Fruit fly (Drosophila melanogaster): ENCODE results near the gene CG44098.

Gene CG44098

dm6 chr3R:4804828-4805707, 32.1 kb upstream of the CG44098 start:
- TF ChIP-seq CG11695 (GFP tag; IDR thresholded peaks at IDR 0.05) (peak; percentile 75), vnd (GFP tag; IDR thresholded peaks at IDR 0.05; ENCODE audit: partially characterized antibody) (no peak), nmo (GFP tag; optimal IDR thresholded peaks at IDR 0.05) (peak; percentile 81), h (optimal IDR thresholded peaks at IDR 0.05) (no peak), CG4820 (GFP tag; optimal IDR thresholded peaks at IDR 0.05) (peak; percentile 53), CG14965 (GFP tag; optimal IDR thresholded peaks at IDR 0.05; ENCODE audit: borderline replicate concordance) (no peak), dan (GFP tag; IDR thresholded peaks at IDR 0.05) (no peak), CG8388 (GFP tag; optimal IDR thresholded peaks at IDR 0.05) (peak; percentile 76), slou (GFP tag; optimal IDR thresholded peaks at IDR 0.05) (no peak), Med (GFP tag) (peak; percentile 62), zf30C (GFP tag; optimal IDR thresholded peaks at IDR 0.05) (no peak), cwo (GFP tag; optimal IDR thresholded peaks at IDR 0.05) (no peak), cas (GFP tag; IDR thresholded peaks at IDR 0.05) (no peak), CG31388 (GFP tag; optimal IDR thresholded peaks at IDR 0.05) (no peak), repo (GFP tag; optimal IDR thresholded peaks at IDR 0.05) (no peak), gfzf (GFP tag; optimal IDR thresholded peaks at IDR 0.05) (no peak), trh (GFP tag; optimal IDR thresholded peaks at IDR 0.05) (no peak), so (GFP tag; IDR thresholded peaks at IDR 0.05) (0 out of 3 replicates have a peak, but pooled peaks have one; percentile 20), CrebB (tag; optimal IDR thresholded peaks at IDR 0.05) (no peak), HLH54F (GFP tag; optimal IDR thresholded peaks at IDR 0.05) (no peak), CG16779 (GFP tag; IDR thresholded peaks at IDR 0.05) (no peak), Tbp (GFP tag; optimal IDR thresholded peaks at IDR 0.05) (no peak), CG5245 (GFP tag; optimal IDR thresholded peaks at IDR 0.05) (peak; percentile 28), Dref (GFP tag; IDR thresholded peaks at IDR 0.05) (no peak), CG7372 (GFP tag; IDR thresholded peaks at IDR 0.05) (0 out of 2 replicates have a peak, but pooled peaks have one; percentile 40), ssp (GFP tag; IDR thresholded peaks at IDR 0.05) (no peak), CG9932 (GFP tag; IDR thresholded peaks at IDR 0.05) (peak; percentile 20), tgo (GFP tag; IDR thresholded peaks at IDR 0.05) (peak; percentile 54; the same call in 2 of the 3 replicates), Hr39 (optimal IDR thresholded peaks at IDR 0.05) (no peak), Gug (GFP tag; IDR thresholded peaks at IDR 0.05) (no peak; the same call in 3 of the 4 replicates), bbx (GFP tag; IDR thresholded peaks at IDR 0.05; ENCODE audit: partially characterized antibody) (0 out of 2 replicates have a peak, but pooled peaks have one; percentile 33), CG1233 (GFP tag; optimal IDR thresholded peaks at IDR 0.05) (peak; percentile 41), fd96Cb (tag; optimal IDR thresholded peaks at IDR 0.05) (peak; percentile 68), CG4404 (GFP tag; IDR thresholded peaks at IDR 0.05) (no peak), org-1 (GFP tag; optimal IDR thresholded peaks at IDR 0.05) (peak; percentile 40), HLH3B (GFP tag; IDR thresholded peaks at IDR 0.05) (no peak; the same call in 1 of the 2 replicates), CG17829 (tag; optimal IDR thresholded peaks at IDR 0.05) (peak; percentile 78), bab2 (GFP tag; optimal IDR thresholded peaks at IDR 0.05) (no peak), az2 (GFP tag; optimal IDR thresholded peaks at IDR 0.05) (peak; percentile 37), Pdp1 (GFP tag; optimal IDR thresholded peaks at IDR 0.05) (peak; percentile 1 to 92), C15 (GFP tag; IDR thresholded peaks at IDR 0.05) (0 out of 3 replicates have a peak, but pooled peaks have one; percentile 30), CG8281 (tag; optimal IDR thresholded peaks at IDR 0.05) (peak; percentile 11), Dek (tag; optimal IDR thresholded peaks at IDR 0.05) (peak; percentile 47), exex (tag; optimal IDR thresholded peaks at IDR 0.05) (peak; percentile 3), CG10959 (GFP tag; IDR thresholded peaks at IDR 0.05) (no peak), CG12942 (GFP tag; optimal IDR thresholded peaks at IDR 0.05) (peak; percentile 26), slbo (GFP tag; IDR thresholded peaks at IDR 0.05) (peak; percentile 68), prd (optimal IDR thresholded peaks at IDR 0.05) (no peak), prd (GFP tag; IDR thresholded peaks at IDR 0.05) (peak; percentile 55), CG34422 (GFP tag; IDR thresholded peaks at IDR 0.05) (peak; percentile 70; the same call in 2 of the 3 replicates)
